Fruit fly (Drosophila melanogaster): Measurements from ENCODE around the gene CG14866.

Gene CG14866

dm6 chr3R:15347822-15348221, 31.6 kb downstream of the CG14866 start, which contains the start of the genes CG42726 and CG42727:
Gene CG42726, plus strand, starts transcription at chr3R:15348048.
Gene CG42727, plus strand, starts transcription at chr3R:15348048.
- TF ChIP-seq Hr96 (GFP tag; optimal IDR thresholded peaks at IDR 0.05): no peak
- TF ChIP-seq CG11617 (GFP tag; optimal IDR thresholded peaks at IDR 0.05): peak; percentile 26
- TF ChIP-seq CG5204 (GFP tag; optimal IDR thresholded peaks at IDR 0.05): no peak
- no peak for TF ChIP-seq toe (GFP tag; optimal IDR thresholded peaks at IDR 0.05)
- peak; percentile 34 for TF ChIP-seq Mnt (GFP tag; optimal IDR thresholded peaks at IDR 0.05)
- TF ChIP-seq bab1 (GFP tag; optimal IDR thresholded peaks at IDR 0.05): peak; percentile 55
- no peak for TF ChIP-seq CG7045 (GFP tag; optimal IDR thresholded peaks at IDR 0.05)
- no peak for TF ChIP-seq cnc (optimal IDR thresholded peaks at IDR 0.05)
- no peak for TF ChIP-seq pad (GFP tag; optimal IDR thresholded peaks at IDR 0.05)
- TF ChIP-seq CG14711 (tag; optimal IDR thresholded peaks at IDR 0.05): peak; percentile 17
- TF ChIP-seq tj (GFP tag; optimal IDR thresholded peaks at IDR 0.05): peak; percentile 1
- TF ChIP-seq Clk (GFP tag; optimal IDR thresholded peaks at IDR 0.05): no peak
- TF ChIP-seq cic (GFP tag; optimal IDR thresholded peaks at IDR 0.05): no peak
- peak; percentile 36 for TF ChIP-seq CG7101 (tag; optimal IDR thresholded peaks at IDR 0.05)
- no peak for TF ChIP-seq kay (GFP tag; ENCODE audit: borderline replicate concordance)
- TF ChIP-seq CG12768 (GFP tag; optimal IDR thresholded peaks at IDR 0.05): no peak
- no peak for TF ChIP-seq Crg-1 (GFP tag; optimal IDR thresholded peaks at IDR 0.05)
- TF ChIP-seq ovo (GFP tag; optimal IDR thresholded peaks at IDR 0.05): no peak
- no peak for TF ChIP-seq CG33017 (tag; optimal IDR thresholded peaks at IDR 0.05)
- no peak for TF ChIP-seq CG1620 (GFP tag; optimal IDR thresholded peaks at IDR 0.05)

DNA sequence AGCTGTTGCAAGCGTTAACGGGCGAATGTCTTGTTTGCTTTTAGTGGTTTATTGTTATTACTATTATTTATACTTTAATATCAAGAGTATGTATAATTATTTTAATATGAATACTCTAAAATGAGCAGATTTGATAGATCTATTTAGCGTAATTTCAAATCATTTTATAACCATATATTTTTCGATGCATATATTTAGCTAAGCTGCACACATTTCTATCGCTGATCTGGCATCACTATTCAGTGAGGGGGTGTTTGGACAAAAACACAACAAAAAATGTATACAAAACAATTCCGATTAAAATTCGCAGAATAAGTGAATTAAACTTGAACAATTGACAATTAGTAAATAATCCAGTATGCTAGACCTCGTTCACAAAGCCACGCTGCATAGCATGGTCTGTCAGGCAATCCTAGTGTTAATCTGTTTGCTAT, 34.7 kb downstream of the CG14866 start, which contains the start of the genes Trs33 and Tmtc4:
Gene Trs33, minus strand, starts transcription at position 3 of the 434 bp plus-strand sequence.
Gene Tmtc4, plus strand, starts transcription at position 233 of the 434 bp plus-strand sequence.
- TF ChIP-seq cnc (optimal IDR thresholded peaks at IDR 0.05): no peak
- peak; percentile 30 for TF ChIP-seq CG12768 (GFP tag; optimal IDR thresholded peaks at IDR 0.05)
- peak; percentile 28 for TF ChIP-seq Mnt (GFP tag; optimal IDR thresholded peaks at IDR 0.05)
- peak; percentile 38 for TF ChIP-seq CG33017 (tag; optimal IDR thresholded peaks at IDR 0.05)
- peak; percentile 31 for TF ChIP-seq CG1620 (GFP tag; optimal IDR thresholded peaks at IDR 0.05)
- peak; percentile 72 for TF ChIP-seq CG11617 (GFP tag; optimal IDR thresholded peaks at IDR 0.05)
- peak; percentile 40 for TF ChIP-seq tj (GFP tag; optimal IDR thresholded peaks at IDR 0.05)
- peak; percentile 69 for TF ChIP-seq CG14711 (tag; optimal IDR thresholded peaks at IDR 0.05)
- TF ChIP-seq cic (GFP tag; optimal IDR thresholded peaks at IDR 0.05): peak; percentile 27
- TF ChIP-seq pad (GFP tag; optimal IDR thresholded peaks at IDR 0.05): peak; percentile 45
- TF ChIP-seq CG7101 (tag; optimal IDR thresholded peaks at IDR 0.05): peak; percentile 72
- TF ChIP-seq CG7045 (GFP tag; optimal IDR thresholded peaks at IDR 0.05): no peak
- peak; percentile 74 for TF ChIP-seq bab1 (GFP tag; optimal IDR thresholded peaks at IDR 0.05)
- TF ChIP-seq Hr96 (GFP tag; optimal IDR thresholded peaks at IDR 0.05): no peak
- TF ChIP-seq Crg-1 (GFP tag; optimal IDR thresholded peaks at IDR 0.05): peak; percentile 0
- TF ChIP-seq ovo (GFP tag; optimal IDR thresholded peaks at IDR 0.05): no peak

dm6 chr3R:15354019-15354418, 37.7 kb downstream of the CG14866 start:
- TF ChIP-seq toe (GFP tag; optimal IDR thresholded peaks at IDR 0.05) (no peak), Clk (GFP tag; optimal IDR thresholded peaks at IDR 0.05) (no peak)

dm6 chr3R:15356152-15356551, 39.9 kb downstream of the CG14866 start:
- TF ChIP-seq Mnt (GFP tag; optimal IDR thresholded peaks at IDR 0.05) (peak; percentile 10), Clk (GFP tag; optimal IDR thresholded peaks at IDR 0.05) (no peak), tj (GFP tag; optimal IDR thresholded peaks at IDR 0.05) (peak; percentile 100)

- TF ChIP-seq CG12768 (GFP tag; optimal IDR thresholded peaks at IDR 0.05): peak; percentile 90
- TF ChIP-seq CG14711 (tag; optimal IDR thresholded peaks at IDR 0.05): peak; percentile 84
- TF ChIP-seq toe (GFP tag; optimal IDR thresholded peaks at IDR 0.05): no peak
- no peak for TF ChIP-seq tj (GFP tag; optimal IDR thresholded peaks at IDR 0.05)
- peak; percentile 83 for TF ChIP-seq CG7045 (GFP tag; optimal IDR thresholded peaks at IDR 0.05)
- peak; percentile 77 for TF ChIP-seq CG33017 (tag; optimal IDR thresholded peaks at IDR 0.05)
- TF ChIP-seq Mnt (GFP tag; optimal IDR thresholded peaks at IDR 0.05): peak; percentile 63
- peak; percentile 67 for TF ChIP-seq ovo (GFP tag; optimal IDR thresholded peaks at IDR 0.05)
- peak; percentile 86 for TF ChIP-seq CG11617 (GFP tag; optimal IDR thresholded peaks at IDR 0.05)
- TF ChIP-seq cnc (optimal IDR thresholded peaks at IDR 0.05): no peak
- TF ChIP-seq Clk (GFP tag; optimal IDR thresholded peaks at IDR 0.05): peak; percentile 79
- TF ChIP-seq kay (GFP tag; ENCODE audit: borderline replicate concordance): no peak
- TF ChIP-seq bab1 (GFP tag; optimal IDR thresholded peaks at IDR 0.05): peak; percentile 88
- TF ChIP-seq cic (GFP tag; optimal IDR thresholded peaks at IDR 0.05): peak; percentile 76
- peak; percentile 67 for TF ChIP-seq CG1620 (GFP tag; optimal IDR thresholded peaks at IDR 0.05)
- peak; percentile 79 for TF ChIP-seq Crg-1 (GFP tag; optimal IDR thresholded peaks at IDR 0.05)
- TF ChIP-seq Hr96 (GFP tag; optimal IDR thresholded peaks at IDR 0.05): no peak
- peak; percentile 88 for TF ChIP-seq CG7101 (tag; optimal IDR thresholded peaks at IDR 0.05)
- peak; percentile 79 for TF ChIP-seq pad (GFP tag; optimal IDR thresholded peaks at IDR 0.05)
- TF ChIP-seq CG5204 (GFP tag; optimal IDR thresholded peaks at IDR 0.05): no peak
Measured at dm6 chr3R:15356645-15357431, 40.6 kb downstream of the CG14866 start, which contains the start of the genes Atg4b and Hibch. Gene Atg4b, minus strand, starts transcription at chr3R:15356924. Gene Hibch, plus strand, starts transcription at chr3R:15357229.

DNA sequence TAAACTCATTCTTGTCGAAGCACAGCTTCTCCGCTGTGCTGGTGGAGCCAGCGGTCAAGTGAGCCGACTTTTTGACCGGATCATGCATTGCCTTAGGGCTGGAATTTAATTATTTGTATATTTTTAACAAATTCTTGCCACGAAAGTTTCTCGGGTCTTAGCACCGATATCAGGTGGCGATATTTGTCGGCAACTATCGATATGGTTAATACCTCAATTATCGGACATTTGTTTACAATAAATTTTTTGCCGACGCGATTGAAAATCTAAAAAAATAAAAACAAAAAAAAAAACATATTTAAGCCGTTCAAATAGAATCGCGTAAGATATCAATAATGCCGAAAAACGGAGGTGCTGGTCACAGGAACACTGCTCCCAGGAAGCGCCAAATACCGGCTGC, 45.2 kb downstream of the CG14866 start, which contains the start of the genes Cog2 and Trax:
Gene Cog2, minus strand, starts transcription at position 168 of the 400 bp plus-strand sequence.
Gene Trax, plus strand, starts transcription at position 203 of the 400 bp plus-strand sequence.
- no peak for TF ChIP-seq cnc (optimal IDR thresholded peaks at IDR 0.05)
- TF ChIP-seq bab1 (GFP tag; optimal IDR thresholded peaks at IDR 0.05): peak; percentile 19
- TF ChIP-seq tj (GFP tag; optimal IDR thresholded peaks at IDR 0.05): peak; percentile 80

Data from whole organism, adult.